Fruit fly (Drosophila melanogaster) whole organism, embryonic: Measurements from ENCODE around the gene CG2076.

ENCODE experiments used
- CG10321 ChIP-seq: fragments of 200-800 bp; sonication (Bioruptor generic); IDR thresholded peaks from 2 replicates; pipeline ENCODE4 v1.3.6; 2022; ENCODE audit warnings: missing biosample characterization, missing genetic modification characterization
- CG11504 ChIP-seq: fragments of 200-800 bp; sonication (Bioruptor generic); optimal IDR thresholded peaks from 3 replicates; lab custom pipeline; 2019; ENCODE audit warnings: missing biosample characterization, mild to moderate bottlenecking, missing genetic modification characterization, moderate library complexity
- CG12236 ChIP-seq: fragments of 200-800 bp; sonication (Bioruptor generic); optimal IDR thresholded peaks from 2 replicates; lab custom pipeline; 2016; ENCODE audit warnings: missing biosample characterization, missing genetic modification characterization
- CG6175 ChIP-seq: fragments of 200-800 bp; sonication (Bioruptor generic); IDR thresholded peaks from 3 replicates; pipeline ENCODE4 v1.3.6; 2022; ENCODE audit warnings: missing biosample characterization, missing genetic modification characterization
- CG6254 ChIP-seq: fragments of 200-800 bp; sonication (Bioruptor generic); optimal IDR thresholded peaks from 3 replicates; lab custom pipeline; 2017; ENCODE audit warnings: mild to moderate bottlenecking, missing biosample characterization, missing genetic modification reagents, missing genetic modification characterization
- Hr3 ChIP-seq: fragments of 200-800 bp; sonication (Bioruptor generic); optimal IDR thresholded peaks from 3 replicates; lab custom pipeline; 2016; ENCODE audit warnings: missing biosample characterization, missing genetic modification characterization
- Spps ChIP-seq: fragments of 200-800 bp; sonication (Bioruptor generic); optimal IDR thresholded peaks from 2 replicates; lab custom pipeline; 2018; ENCODE audit warnings: missing biosample characterization, mild to moderate bottlenecking, missing genetic modification characterization
- YL-1 ChIP-seq: fragments of 200-800 bp; sonication (Bioruptor generic); optimal IDR thresholded peaks from 3 replicates; lab custom pipeline; 2017; ENCODE audit warnings: missing biosample characterization, mild to moderate bottlenecking, missing genetic modification characterization
- bsh ChIP-seq, 2 experiments: fragments of 200-800 bp; sonication (Bioruptor generic); optimal IDR thresholded peaks; 2 replicates each; lab custom pipeline; 2017 to 2018; ENCODE audit warnings: mild to moderate bottlenecking in 2 of 2, missing biosample characterization in 2 of 2, missing genetic modification characterization in 2 of 2, moderate library complexity in 1 of 2
- ci ChIP-seq: fragments of 200-800 bp; sonication (Bioruptor generic); IDR thresholded peaks from 3 replicates; pipeline ENCODE4 v1.3.6; 2022; ENCODE audit warnings: missing biosample characterization, missing genetic modification characterization
- esg ChIP-seq: fragments of 200-800 bp; sonication (Bioruptor generic); conservative IDR thresholded peaks from 2 replicates; pipeline ENCODE4 v1.3.6; 2022; ENCODE audit warnings: missing biosample characterization, missing genetic modification characterization
- eve ChIP-seq, 2 experiments: fragments of >200 bp; optimal IDR thresholded peaks; 2 replicates each; lab custom pipeline; 2017; ENCODE audit warnings: missing biosample characterization in 2 of 2, missing genetic modification characterization in 2 of 2
- lov ChIP-seq, 2 experiments: fragments of 200-800 bp in 1 of 2; fragments of >200 bp in 1 of 2; sonication (Bioruptor generic) in 1 of 2; IDR thresholded peaks in 1 of 2; optimal IDR thresholded peaks in 1 of 2; 2 replicates in 1 of 2; 3 replicates in 1 of 2; pipeline versions ENCODE4 v1.3.6 to Lab custom; 2017 to 2022; ENCODE audit warnings: missing biosample characterization in 1 of 2, missing genetic modification characterization in 1 of 2
- toy ChIP-seq: fragments of 200-800 bp; sonication (Bioruptor generic); IDR thresholded peaks from 2 replicates; pipeline ENCODE4 v1.3.6; 2022; ENCODE audit warnings: missing biosample characterization, missing genetic modification characterization

- TF ChIP-seq Spps (no peak), esg (GFP tag; lab: Robert Waterston, UW) (peak; percentile 24; the same call in 1 of the 2 replicates), CG12236 (no peak), CG10321 (GFP tag; lab: Robert Waterston, UW) (no peak), CG11504 (tag; lab: Kevin White, UChicago) (peak; percentile 62), ci (GFP tag; lab: Robert Waterston, UW) (peak; percentile 72; the same call in 2 of the 3 replicates), CG6175 (GFP tag; lab: Robert Waterston, UW) (no peak), lov (optimal IDR thresholded peaks at IDR 0.05; lab: Kevin White, UChicago) (no peak), lov (GFP tag; IDR thresholded peaks at IDR 0.05; lab: Robert Waterston, UW) (no peak), CG6254 (GFP tag; lab: Kevin White, UChicago) (no peak), toy (GFP tag; lab: Robert Waterston, UW) (no peak), YL-1 (GFP tag; lab: Kevin White, UChicago) (peak; percentile 6), bsh (GFP tag; optimal IDR thresholded peaks at IDR 0.05; lab: Kevin White, UChicago) (peak in 1 of 2 experiments; percentile 55), eve (GFP tag; optimal IDR thresholded peaks at IDR 0.05; lab: Kevin White, UChicago) (no peak), Hr3 (peak; percentile 36)
Measured at dm6 chrX:11108148-11108844, 18.3 kb downstream of the CG2076 start, which contains the start of gene Hsp60A.
